Worm (Caenorhabditis elegans) whole organism, L4/young adult: ENCODE data around the gene C29F7.10.
A peak's percentile ranks its signal among the peaks of the same experiment; 100 is the strongest.

Experiments
- W03F9.2 ChIP-seq: fragments of 150-350 bp; optimal IDR thresholded peaks from 2 replicates; lab custom pipeline; 2014; ENCODE audit warnings: missing biosample characterization, missing genetic modification characterization
- dao-5 ChIP-seq: sonication (generic microtip); optimal IDR thresholded peaks from 2 replicates; lab custom pipeline; 2016; ENCODE audit warnings: missing genotype, missing genetic modification characterization, moderate library complexity, missing compliant biosample characterization
- him-1 ChIP-seq: sonication (generic microtip); optimal IDR thresholded peaks from 2 replicates; lab custom pipeline; 2016; ENCODE audit warnings: missing genotype, missing genetic modification reagents, missing genetic modification characterization, missing compliant biosample characterization

ce11 chrX:13396550-13397023 is 34.7 kb downstream of the C29F7.10 start, which contains the start of gene F02C12.3:
- TF ChIP-seq him-1 (tag; lab: Kevin White, UChicago) (no peak), W03F9.2 (tag; lab: Kevin White, UChicago) (peak; percentile 52), dao-5 (tag; lab: Kevin White, UChicago) (no peak)
